Worm (Caenorhabditis elegans) whole organism, L2 larva: ENCODE results near the gene C27C12.3.

Source experiments
- C34F6.9 ChIP-seq: fragments of 150-350 bp; optimal IDR thresholded peaks from 2 replicates; lab custom pipeline; 2014; ENCODE audit warnings: missing biosample characterization, missing genetic modification characterization
- Y55F3AM.14 ChIP-seq: fragments of 200-800 bp; sonication (Bioruptor generic); optimal IDR thresholded peaks from 2 replicates; lab custom pipeline; 2018; ENCODE audit warnings: mild to moderate bottlenecking, missing genetic modification characterization, missing compliant biosample characterization
- ZK546.5 ChIP-seq: sonication (generic microtip); optimal IDR thresholded peaks from 2 replicates; lab custom pipeline; 2017; ENCODE audit warnings: missing biosample characterization, missing genetic modification characterization
- aly-2 ChIP-seq: fragments of 150-350 bp; optimal IDR thresholded peaks from 2 replicates; lab custom pipeline; 2014; ENCODE audit warnings: missing biosample characterization, missing genetic modification characterization
- blmp-1 ChIP-seq: sonication (generic microtip); optimal IDR thresholded peaks from 2 replicates; lab custom pipeline; 2017; ENCODE audit warnings: missing genetic modification characterization, mild to moderate bottlenecking, missing compliant biosample characterization, antibody characterized with exemption, moderate library complexity; ENCODE audit not compliant: insufficient read depth
- ceh-16 ChIP-seq: fragments of 150-350 bp; optimal IDR thresholded peaks from 2 replicates; lab custom pipeline; 2014; ENCODE audit warnings: missing biosample characterization, missing genetic modification characterization
- ceh-82 ChIP-seq: fragments of 150-350 bp; optimal IDR thresholded peaks from 2 replicates; lab custom pipeline; 2014; ENCODE audit warnings: missing biosample characterization, missing genetic modification characterization
- crh-2 ChIP-seq: sonication (generic microtip); optimal IDR thresholded peaks from 2 replicates; lab custom pipeline; 2017; ENCODE audit warnings: missing biosample characterization, missing genetic modification characterization
- dmd-4 ChIP-seq: sonication (generic microtip); optimal IDR thresholded peaks from 2 replicates; lab custom pipeline; 2017; ENCODE audit warnings: missing biosample characterization, missing genetic modification characterization
- egl-27 ChIP-seq: sonication (generic microtip); optimal IDR thresholded peaks from 3 replicates; lab custom pipeline; 2017; ENCODE audit warnings: missing biosample characterization, missing genetic modification reagents, missing genetic modification characterization
- elt-1 ChIP-seq: fragments of 150-350 bp; optimal IDR thresholded peaks from 2 replicates; lab custom pipeline; 2014; ENCODE audit warnings: missing biosample characterization, missing genetic modification characterization
- elt-3 ChIP-seq: sonication (generic microtip); optimal IDR thresholded peaks from 2 replicates; lab custom pipeline; 2017; ENCODE audit warnings: missing biosample characterization, missing genetic modification characterization
- gmeb-1 ChIP-seq: fragments of 150-350 bp; optimal IDR thresholded peaks from 2 replicates; lab custom pipeline; 2014; ENCODE audit warnings: missing biosample characterization, missing genetic modification characterization
- lin-11 ChIP-seq: fragments of 150-350 bp; sonication (generic microtip); optimal IDR thresholded peaks from 2 replicates; lab custom pipeline; 2014; ENCODE audit warnings: missing biosample characterization, missing genetic modification characterization, inconsistent platforms, mixed read lengths
- lin-13 ChIP-seq: fragments of 150-350 bp; optimal IDR thresholded peaks from 2 replicates; lab custom pipeline; 2014; ENCODE audit warnings: missing biosample characterization, missing genetic modification reagents, missing genetic modification characterization
- lsy-2 ChIP-seq, 2 experiments: fragments of 150-350 bp in 1 of 2; sonication (generic microtip) in 1 of 2; optimal IDR thresholded peaks; 2 replicates each; lab custom pipeline; 2014 to 2017; ENCODE audit warnings: missing biosample characterization in 2 of 2, missing genetic modification characterization in 2 of 2
- mbf-1 ChIP-seq: sonication (generic microtip); optimal IDR thresholded peaks from 2 replicates; lab custom pipeline; 2017; ENCODE audit warnings: missing biosample characterization, missing genetic modification characterization
- nhr-10 ChIP-seq: sonication (generic microtip); optimal IDR thresholded peaks from 2 replicates; lab custom pipeline; 2017; ENCODE audit warnings: missing biosample characterization, missing genetic modification characterization
- nhr-11 ChIP-seq: fragments of 150-350 bp; optimal IDR thresholded peaks from 2 replicates; lab custom pipeline; 2014; ENCODE audit warnings: missing biosample characterization, missing genetic modification characterization
- nhr-12 ChIP-seq: fragments of 150-350 bp; optimal IDR thresholded peaks from 2 replicates; lab custom pipeline; 2014; ENCODE audit warnings: missing biosample characterization, missing genetic modification characterization
- nhr-129 ChIP-seq: fragments of 150-350 bp; optimal IDR thresholded peaks from 2 replicates; lab custom pipeline; 2014; ENCODE audit warnings: missing biosample characterization, missing genetic modification characterization
- nhr-23 ChIP-seq: fragments of 150-350 bp; optimal IDR thresholded peaks from 2 replicates; lab custom pipeline; 2014; ENCODE audit warnings: missing biosample characterization, missing genetic modification reagents, missing genetic modification characterization
- nhr-237 ChIP-seq: fragments of 150-350 bp; optimal IDR thresholded peaks from 2 replicates; lab custom pipeline; 2014; ENCODE audit warnings: missing biosample characterization, missing genetic modification characterization
- nhr-25 ChIP-seq: fragments of 150-350 bp; sonication (generic microtip); optimal IDR thresholded peaks from 3 replicates; lab custom pipeline; 2014; ENCODE audit warnings: missing biosample characterization, missing genetic modification characterization
- nhr-6 ChIP-seq: fragments of 150-350 bp; optimal IDR thresholded peaks from 2 replicates; lab custom pipeline; 2014; ENCODE audit warnings: missing biosample characterization, missing genetic modification characterization
- nhr-77 ChIP-seq: fragments of 150-350 bp; optimal IDR thresholded peaks from 2 replicates; lab custom pipeline; 2014; ENCODE audit warnings: missing biosample characterization, missing genetic modification characterization
- peb-1 ChIP-seq: fragments of 150-350 bp; optimal IDR thresholded peaks from 2 replicates; lab custom pipeline; 2014; ENCODE audit warnings: missing biosample characterization, missing genetic modification characterization
- sem-4 ChIP-seq: fragments of 150-350 bp; optimal IDR thresholded peaks from 2 replicates; lab custom pipeline; 2014; ENCODE audit warnings: missing biosample characterization, missing genetic modification reagents, missing genetic modification characterization
- skn-1 ChIP-seq: sonication (generic microtip); optimal IDR thresholded peaks from 2 replicates; lab custom pipeline; 2017; ENCODE audit warnings: missing biosample characterization, missing genetic modification characterization
- sma-9 ChIP-seq, 2 experiments: fragments of 150-350 bp in 1 of 2; sonication (generic microtip) in 1 of 2; optimal IDR thresholded peaks; 2 replicates each; lab custom pipeline; 2014 to 2016; ENCODE audit warnings: missing genetic modification characterization in 2 of 2, mild to moderate bottlenecking in 1 of 2, missing biosample characterization in 1 of 2, missing compliant biosample characterization in 1 of 2, missing genetic modification reagents in 1 of 2, moderate library complexity in 1 of 2
- snpc-4 ChIP-seq: fragments of 150-350 bp; optimal IDR thresholded peaks from 2 replicates; lab custom pipeline; 2014; ENCODE audit warnings: missing biosample characterization, missing genetic modification characterization
- unc-39 ChIP-seq: fragments of 150-350 bp; optimal IDR thresholded peaks from 2 replicates; lab custom pipeline; 2014; ENCODE audit warnings: missing biosample characterization, missing genetic modification characterization
- unc-62 ChIP-seq: fragments of 150-350 bp; optimal IDR thresholded peaks from 2 replicates; lab custom pipeline; 2014; ENCODE audit warnings: missing biosample characterization, missing genetic modification reagents, missing genetic modification characterization
- ztf-1 ChIP-seq: fragments of 200-800 bp; sonication (Bioruptor generic); conservative IDR thresholded peaks from 2 replicates; pipeline ENCODE4 v1.3.6; 2022; ENCODE audit warnings: missing genetic modification characterization, missing compliant biosample characterization
- ztf-11 ChIP-seq: sonication (generic microtip); optimal IDR thresholded peaks from 2 replicates; lab custom pipeline; 2017; ENCODE audit warnings: missing biosample characterization, missing genetic modification characterization

Gene C27C12.3

ce11 chrX:14903424-14903823, 37.8 kb upstream of the C27C12.3 start:
- TF ChIP-seq C34F6.9 (tag; lab: Kevin White, UChicago) (no peak), nhr-129 (tag; lab: Kevin White, UChicago) (no peak), mbf-1 (tag; lab: Kevin White, UChicago) (no peak), nhr-6 (tag; lab: Kevin White, UChicago) (no peak), ztf-11 (tag; lab: Kevin White, UChicago) (no peak), sma-9 (GFP tag; optimal IDR thresholded peaks at IDR 0.05; lab: Kevin White, UChicago) (peak; percentile 38), sma-9 (tag; optimal IDR thresholded peaks at IDR 0.05; lab: Kevin White, UChicago) (no peak), ceh-82 (tag; lab: Kevin White, UChicago) (no peak), blmp-1 (peak; percentile 55)

- TF ChIP-seq crh-2 = no peak
- TF ChIP-seq nhr-12 = no peak
- no peak for TF ChIP-seq elt-3
- TF ChIP-seq Y55F3AM.14 = no peak
- TF ChIP-seq unc-62 = no peak
- no peak for TF ChIP-seq nhr-6 (tag; lab: Kevin White, UChicago)
- TF ChIP-seq egl-27 (tag; lab: Kevin White, UChicago) = no peak
- TF ChIP-seq skn-1 = no peak
- no peak for TF ChIP-seq lin-11 (tag; lab: Kevin White, UChicago)
- TF ChIP-seq unc-39 = no peak
- TF ChIP-seq nhr-10 = no peak
- no peak for TF ChIP-seq nhr-25 (tag; lab: Kevin White, UChicago)
- no peak for TF ChIP-seq gmeb-1
- TF ChIP-seq nhr-11 (tag; lab: Kevin White, UChicago) = no peak
These were observed 34.8 kb upstream of the C27C12.3 start for ce11 chrX:14900487-14900886.

ce11 chrX:14898205-14898604, 32.6 kb upstream of the C27C12.3 start, which contains the start of gene lips-8:
TSS of gene lips-8 (plus strand) at chrX:14898505.
- no peak for TF ChIP-seq ztf-1
- TF ChIP-seq nhr-129 (tag; lab: Kevin White, UChicago) = no peak
- TF ChIP-seq aly-2 (tag; lab: Kevin White, UChicago) = no peak
- no peak for TF ChIP-seq unc-62
- no peak for TF ChIP-seq dmd-4 (tag; lab: Kevin White, UChicago)
- no peak for TF ChIP-seq lin-13 (GFP tag; lab: Kevin White, UChicago)
- TF ChIP-seq egl-27 (tag; lab: Kevin White, UChicago) = no peak
- TF ChIP-seq snpc-4 (tag; lab: Kevin White, UChicago) = no peak
- no peak for TF ChIP-seq nhr-10
- no peak for TF ChIP-seq blmp-1
- TF ChIP-seq sem-4 (tag; lab: Kevin White, UChicago) = no peak
- TF ChIP-seq nhr-12 = no peak
- TF ChIP-seq nhr-237 (tag; lab: Kevin White, UChicago) = no peak
- TF ChIP-seq lsy-2 (tag; optimal IDR thresholded peaks at IDR 0.05; lab: Kevin White, UChicago) = no peak
- TF ChIP-seq peb-1 (tag; lab: Kevin White, UChicago) = no peak
- TF ChIP-seq nhr-23 (tag; lab: Kevin White, UChicago) = no peak
- TF ChIP-seq elt-1 (tag; lab: Kevin White, UChicago) = no peak

ce11 chrX:14897192-14897591, 31.5 kb upstream of the C27C12.3 start:
- TF ChIP-seq ceh-82 (tag; lab: Kevin White, UChicago) = no peak
- TF ChIP-seq ceh-16 = no peak
- no peak for TF ChIP-seq ZK546.5 (tag; lab: Kevin White, UChicago)
- TF ChIP-seq nhr-237 (tag; lab: Kevin White, UChicago) = no peak
- TF ChIP-seq skn-1 = no peak
- TF ChIP-seq nhr-12 = no peak
- TF ChIP-seq nhr-6 (tag; lab: Kevin White, UChicago) = no peak
- TF ChIP-seq lin-11 (tag; lab: Kevin White, UChicago) = no peak
- no peak for TF ChIP-seq elt-3
- TF ChIP-seq nhr-77 (tag; lab: Kevin White, UChicago) = no peak
- no peak for TF ChIP-seq ztf-11 (tag; lab: Kevin White, UChicago)
- no peak for TF ChIP-seq elt-1 (tag; lab: Kevin White, UChicago)
- no peak for TF ChIP-seq lin-13 (GFP tag; lab: Kevin White, UChicago)
- no peak for TF ChIP-seq unc-62
- TF ChIP-seq nhr-25 (tag; lab: Kevin White, UChicago) = no peak
- TF ChIP-seq sem-4 (tag; lab: Kevin White, UChicago) = no peak
- no peak for TF ChIP-seq gmeb-1
- no peak for TF ChIP-seq lsy-2 (tag; optimal IDR thresholded peaks at IDR 0.05; lab: Kevin White, UChicago)
- TF ChIP-seq nhr-10 = no peak
